Fruit fly (Drosophila melanogaster) whole organism, adult: ENCODE measurements around the gene Gat.

Experiments used
- CG11617 ChIP-seq: fragments of 200-800 bp; sonication (Bioruptor generic); optimal IDR thresholded peaks from 2 replicates; lab custom pipeline; 2017; ENCODE audit warnings: mild to moderate bottlenecking, missing biosample characterization, missing genetic modification reagents, missing genetic modification characterization
- CG12768 ChIP-seq: fragments of 200-800 bp; sonication (Bioruptor generic); optimal IDR thresholded peaks from 2 replicates; lab custom pipeline; 2017; ENCODE audit warnings: missing biosample characterization, missing genetic modification characterization, mild to moderate bottlenecking, moderate library complexity, missing genetic modification reagents
- CG14711 ChIP-seq: fragments of 200-800 bp; sonication (Bioruptor generic); optimal IDR thresholded peaks from 2 replicates; lab custom pipeline; 2018; ENCODE audit warnings: missing biosample characterization, mild to moderate bottlenecking, missing genetic modification characterization, moderate library complexity
- CG1620 ChIP-seq: fragments of 200-800 bp; sonication (Bioruptor generic); optimal IDR thresholded peaks from 2 replicates; lab custom pipeline; 2016; ENCODE audit warnings: missing biosample characterization, missing genetic modification characterization
- CG33017 ChIP-seq: fragments of 200-800 bp; sonication (Bioruptor generic); optimal IDR thresholded peaks from 2 replicates; lab custom pipeline; 2018; ENCODE audit warnings: missing biosample characterization, mild to moderate bottlenecking, missing genetic modification characterization, moderate library complexity
- CG5204 ChIP-seq: fragments of 200-800 bp; sonication (Bioruptor generic); optimal IDR thresholded peaks from 2 replicates; lab custom pipeline; 2016; ENCODE audit warnings: missing biosample characterization, missing genetic modification characterization
- CG7045 ChIP-seq: fragments of 200-800 bp; sonication (Bioruptor generic); optimal IDR thresholded peaks from 2 replicates; lab custom pipeline; 2017; ENCODE audit warnings: missing biosample characterization, mild to moderate bottlenecking, missing genetic modification characterization
- CG7101 ChIP-seq: fragments of 200-800 bp; sonication (Bioruptor generic); optimal IDR thresholded peaks from 2 replicates; lab custom pipeline; 2018; ENCODE audit warnings: missing biosample characterization, mild to moderate bottlenecking, missing genetic modification characterization, moderate library complexity
- Clk ChIP-seq: fragments of 200-800 bp; sonication (Bioruptor generic); optimal IDR thresholded peaks from 2 replicates; lab custom pipeline; 2017; ENCODE audit warnings: missing biosample characterization, missing genetic modification characterization
- Crg-1 ChIP-seq: fragments of 200-800 bp; sonication (Bioruptor generic); optimal IDR thresholded peaks from 2 replicates; lab custom pipeline; 2016; ENCODE audit warnings: missing biosample characterization, missing genetic modification characterization
- Hr96 ChIP-seq: fragments of 200-800 bp; sonication (Bioruptor generic); optimal IDR thresholded peaks from 2 replicates; lab custom pipeline; 2016; ENCODE audit warnings: missing biosample characterization, missing genetic modification characterization
- Mnt ChIP-seq: fragments of 200-800 bp; sonication (Bioruptor generic); optimal IDR thresholded peaks from 2 replicates; lab custom pipeline; 2016; ENCODE audit warnings: missing biosample characterization, mild to moderate bottlenecking, missing genetic modification characterization
- bab1 ChIP-seq: fragments of 200-800 bp; sonication (Bioruptor generic); optimal IDR thresholded peaks from 3 replicates; lab custom pipeline; 2019; ENCODE audit warnings: missing biosample characterization, mild to moderate bottlenecking, missing genetic modification characterization, moderate library complexity
- cic ChIP-seq: fragments of 200-800 bp; sonication (Bioruptor generic); optimal IDR thresholded peaks from 2 replicates; lab custom pipeline; 2017; ENCODE audit warnings: missing biosample characterization, mild to moderate bottlenecking, missing genetic modification characterization, moderate library complexity
- cnc ChIP-seq, 2 experiments: fragments of >200 bp; optimal IDR thresholded peaks; 2 replicates each; lab custom pipeline; 2017
- kay ChIP-seq: fragments of 200-800 bp; sonication (Bioruptor generic); peaks from one replicate; lab custom pipeline; 2016; ENCODE audit warnings: missing biosample characterization, missing genetic modification characterization, borderline replicate concordance
- ovo ChIP-seq: fragments of 200-800 bp; sonication (Bioruptor generic); optimal IDR thresholded peaks from 2 replicates; lab custom pipeline; 2016; ENCODE audit warnings: missing biosample characterization, missing genetic modification characterization
- pad ChIP-seq: fragments of 200-800 bp; sonication (Bioruptor generic); optimal IDR thresholded peaks from 3 replicates; lab custom pipeline; 2017; ENCODE audit warnings: missing biosample characterization, missing genetic modification characterization, mild to moderate bottlenecking, moderate library complexity, missing genetic modification reagents
- tj ChIP-seq: fragments of 200-800 bp; sonication (Bioruptor generic); optimal IDR thresholded peaks from 3 replicates; lab custom pipeline; 2017; ENCODE audit warnings: missing biosample characterization, mild to moderate bottlenecking, missing genetic modification characterization, moderate library complexity
- toe ChIP-seq: fragments of 200-800 bp; sonication (Bioruptor generic); optimal IDR thresholded peaks from 2 replicates; lab custom pipeline; 2016; ENCODE audit warnings: missing biosample characterization, missing genetic modification characterization

The Gat gene

dm6 chr4:647388-647787 lies 17.9 kb downstream of the Gat start:
- TF ChIP-seq ovo, result no peak

- TF ChIP-seq pad (no peak), kay (GFP tag; lab: Kevin White, UChicago) (peak; percentile 98), Crg-1 (GFP tag; lab: Kevin White, UChicago) (peak; percentile 0), tj (GFP tag; lab: Kevin White, UChicago) (no peak), cic (GFP tag; lab: Kevin White, UChicago) (no peak), CG33017 (tag; lab: Kevin White, UChicago) (no peak), CG7045 (GFP tag; lab: Kevin White, UChicago) (no peak), CG14711 (tag; lab: Kevin White, UChicago) (peak; percentile 86), bab1 (no peak), CG7101 (no peak), CG1620 (GFP tag; lab: Kevin White, UChicago) (peak; percentile 22), CG5204 (GFP tag; lab: Kevin White, UChicago) (no peak)
These were observed 29.6 kb downstream of the Gat start for dm6 chr4:659058-659588.

DNA sequence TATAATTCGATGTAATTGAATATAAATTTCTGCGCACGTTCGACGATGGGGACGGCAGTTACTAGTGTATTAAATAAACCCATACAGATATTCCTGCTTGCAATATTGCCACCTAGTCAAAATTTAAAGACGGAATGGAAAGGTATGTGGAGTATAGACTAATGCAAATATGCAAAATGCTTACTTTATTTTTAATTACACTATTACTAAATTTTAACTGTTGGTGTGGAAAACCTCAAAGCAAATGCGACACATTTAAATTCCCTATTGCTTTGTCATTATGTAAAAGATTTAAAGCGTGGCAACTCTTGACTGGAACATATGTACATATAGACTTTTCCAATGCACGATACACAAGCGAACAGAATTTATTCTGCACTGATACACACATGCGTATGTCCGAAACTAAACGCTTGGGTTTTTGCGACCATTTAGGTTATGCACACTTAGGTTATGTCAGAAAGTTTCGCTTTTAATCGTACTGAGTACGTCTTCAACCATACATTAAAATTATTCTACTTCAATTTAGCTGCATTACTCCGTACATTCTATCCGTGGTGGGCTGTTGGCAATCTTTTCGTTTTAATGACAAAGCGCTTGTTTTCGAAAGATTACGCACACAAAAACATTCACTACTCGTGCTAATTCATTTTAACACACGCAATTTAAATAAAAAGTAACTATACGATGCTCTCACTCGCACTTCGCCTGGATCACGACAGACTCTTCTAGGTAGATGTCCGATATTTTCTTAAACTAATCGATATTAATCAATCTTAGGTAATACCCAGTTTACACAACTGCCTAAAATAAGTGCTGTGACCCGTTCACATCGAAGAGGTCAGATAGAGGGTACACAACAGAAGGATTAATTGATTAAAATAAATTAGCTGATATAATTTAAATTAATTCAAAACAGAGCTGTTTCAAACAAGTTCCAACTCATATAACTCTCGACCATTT lies 30.7 kb downstream of the Gat start, which contains the start of gene gw:
Gene gw, minus strand, starts transcription at position 725 of the 963 bp plus-strand sequence.
- peak; percentile 78 for TF ChIP-seq CG7045 (GFP tag; lab: Kevin White, UChicago)
- peak; percentile 88 for TF ChIP-seq Crg-1 (GFP tag; lab: Kevin White, UChicago)
- no peak for TF ChIP-seq Hr96 (GFP tag; lab: Kevin White, UChicago)
- TF ChIP-seq CG7101, result peak; percentile 86
- peak in 1 of 2 experiments; percentile 57 for TF ChIP-seq cnc (optimal IDR thresholded peaks at IDR 0.05; lab: Kevin White, UChicago)
- peak; percentile 75 for TF ChIP-seq CG12768 (GFP tag; lab: Kevin White, UChicago)
- peak; percentile 89 for TF ChIP-seq CG14711 (tag; lab: Kevin White, UChicago)
- TF ChIP-seq Clk (GFP tag; lab: Kevin White, UChicago), result peak; percentile 71
- peak; percentile 67 for TF ChIP-seq cic (GFP tag; lab: Kevin White, UChicago)
- peak; percentile 86 for TF ChIP-seq CG11617 (GFP tag; lab: Kevin White, UChicago)
- TF ChIP-seq ovo, result peak; percentile 84
- peak; percentile 82 for TF ChIP-seq CG1620 (GFP tag; lab: Kevin White, UChicago)
- TF ChIP-seq Mnt (GFP tag; lab: Kevin White, UChicago), result peak; percentile 90
- TF ChIP-seq CG33017 (tag; lab: Kevin White, UChicago), result peak; percentile 45
- TF ChIP-seq pad, result peak; percentile 65
- peak; percentile 84 for TF ChIP-seq CG5204 (GFP tag; lab: Kevin White, UChicago)
- peak; percentile 94 for TF ChIP-seq kay (GFP tag; lab: Kevin White, UChicago)
- peak; percentile 87 for TF ChIP-seq toe (GFP tag; lab: Kevin White, UChicago)
- TF ChIP-seq tj (GFP tag; lab: Kevin White, UChicago), result peak; percentile 48
- TF ChIP-seq bab1, result peak; percentile 73

DNA sequence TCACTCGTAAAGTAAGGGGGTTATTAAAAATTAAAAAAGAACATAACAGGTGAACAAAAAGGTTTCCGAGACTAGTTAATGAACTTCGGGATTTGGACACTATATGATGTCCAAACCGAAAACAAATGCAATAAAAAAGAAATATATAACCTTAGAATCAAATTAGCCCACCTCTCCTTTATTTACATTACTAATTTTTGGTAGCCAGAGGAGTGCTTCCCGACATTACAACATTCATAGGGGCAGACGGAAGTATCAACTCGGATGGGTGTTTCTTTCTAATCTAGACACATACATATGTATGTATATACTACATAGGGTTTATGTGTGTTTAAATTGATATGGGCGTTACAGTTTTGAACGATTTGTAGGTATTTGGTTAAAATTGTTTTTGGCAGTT lies 32.6 kb downstream of the Gat start:
- no peak for TF ChIP-seq cnc (optimal IDR thresholded peaks at IDR 0.05; lab: Kevin White, UChicago)
- TF ChIP-seq kay (GFP tag; lab: Kevin White, UChicago), result peak; percentile 55

dm6 chr4:663055-663670 lies 33.7 kb downstream of the Gat start, which contains the start of the genes CG46466 and Slip1:
Gene CG46466, minus strand, starts transcription at chr4:663124.
Gene Slip1, plus strand, starts transcription at chr4:663621.
- peak; percentile 44 for TF ChIP-seq CG5204 (GFP tag; lab: Kevin White, UChicago)
- peak; percentile 39 for TF ChIP-seq CG1620 (GFP tag; lab: Kevin White, UChicago)
- no peak for TF ChIP-seq Mnt (GFP tag; lab: Kevin White, UChicago)
- TF ChIP-seq CG11617 (GFP tag; lab: Kevin White, UChicago), result peak; percentile 16
- TF ChIP-seq bab1, result no peak
- peak; percentile 16 for TF ChIP-seq CG12768 (GFP tag; lab: Kevin White, UChicago)

dm6 chr4:664277-664676 lies 34.8 kb downstream of the Gat start:
- TF ChIP-seq kay (GFP tag; lab: Kevin White, UChicago) (peak; percentile 63), tj (GFP tag; lab: Kevin White, UChicago) (no peak), pad (no peak), ovo (no peak)
